Worm (Caenorhabditis elegans) whole organism, L4 larva: ENCODE results near the gene F46C5.1.

Experiments
- D1046.2 ChIP-seq: fragments of 200-800 bp; sonication (Bioruptor generic); IDR thresholded peaks from 2 replicates; pipeline ENCODE4 v1.3.6; 2022; ENCODE audit warnings: missing genetic modification characterization, missing compliant biosample characterization
- F10B5.3 ChIP-seq: sonication (generic microtip); optimal IDR thresholded peaks from 2 replicates; lab custom pipeline; 2016; ENCODE audit warnings: mild to moderate bottlenecking, missing genetic modification characterization, missing compliant biosample characterization
- F37D6.2 ChIP-seq: sonication (generic microtip); optimal IDR thresholded peaks from 2 replicates; lab custom pipeline; 2016; ENCODE audit warnings: mild to moderate bottlenecking, missing genetic modification characterization, missing compliant biosample characterization
- F44E2.7 ChIP-seq: fragments of 200-800 bp; sonication (Bioruptor generic); IDR thresholded peaks from 2 replicates; pipeline ENCODE4 v2.1.2; 2022; ENCODE audit warnings: missing genetic modification characterization, missing compliant biosample characterization
- T26A8.4 ChIP-seq: fragments of 200-800 bp; sonication (Bioruptor generic); IDR thresholded peaks from 2 replicates; pipeline ENCODE4 v1.3.6; 2022; ENCODE audit warnings: missing genetic modification characterization, missing compliant biosample characterization
- Y105C5A.15 ChIP-seq: fragments of 200-800 bp; sonication (Bioruptor generic); IDR thresholded peaks from 2 replicates; pipeline ENCODE4 v1.3.6; 2022; ENCODE audit warnings: missing genetic modification characterization, missing compliant biosample characterization
- Y48G9A.11 ChIP-seq: fragments of 200-800 bp; sonication (Bioruptor generic); IDR thresholded peaks from 2 replicates; pipeline ENCODE4 v1.3.6; 2022; ENCODE audit warnings: missing genetic modification reagents, missing genetic modification characterization, missing compliant biosample characterization
- ZK337.2 ChIP-seq: fragments of 200-800 bp; sonication (Bioruptor generic); IDR thresholded peaks from 2 replicates; pipeline ENCODE4 v1.3.6; 2022; ENCODE audit warnings: missing genetic modification reagents, missing genetic modification characterization, missing compliant biosample characterization
- aha-1 ChIP-seq: fragments of 150-350 bp; peaks from one replicate; lab custom pipeline; 2014; ENCODE audit warnings: missing biosample characterization, missing genetic modification characterization
- ama-1 ChIP-seq: fragments of 150-350 bp; optimal IDR thresholded peaks from 2 replicates; lab custom pipeline; 2014; ENCODE audit warnings: inconsistent platforms, mixed read lengths
- ceh-20 ChIP-seq: fragments of 200-800 bp; sonication (Bioruptor generic); IDR thresholded peaks from 2 replicates; pipeline ENCODE4 v1.3.6; 2022; ENCODE audit warnings: missing genetic modification reagents, missing genetic modification characterization, missing compliant biosample characterization
- ceh-32 ChIP-seq: sonication (generic microtip); optimal IDR thresholded peaks from 2 replicates; lab custom pipeline; 2016; ENCODE audit warnings: mild to moderate bottlenecking, missing genetic modification characterization, missing compliant biosample characterization; ENCODE audit not compliant: poor library complexity
- ceh-82 ChIP-seq: sonication (generic microtip); optimal IDR thresholded peaks from 2 replicates; lab custom pipeline; 2017; ENCODE audit warnings: missing biosample characterization, missing genetic modification characterization
- ces-1 ChIP-seq: fragments of 150-350 bp; sonication (generic microtip); optimal IDR thresholded peaks from 4 replicates; lab custom pipeline; 2014; ENCODE audit warnings: missing biosample characterization, missing genetic modification reagents, missing genetic modification characterization
- cey-2 ChIP-seq: sonication (generic microtip); optimal IDR thresholded peaks from 3 replicates; lab custom pipeline; 2017; ENCODE audit warnings: missing genetic modification characterization, mild to moderate bottlenecking, missing compliant biosample characterization, antibody characterized with exemption, borderline replicate concordance; ENCODE audit not compliant: insufficient read depth
- ctbp-1 ChIP-seq: fragments of 200-800 bp; sonication (Bioruptor generic); IDR thresholded peaks from 2 replicates; pipeline ENCODE4 v1.3.6; 2022; ENCODE audit warnings: missing genetic modification reagents, missing genetic modification characterization, missing compliant biosample characterization
- dmd-6 ChIP-seq: fragments of 200-800 bp; sonication (Bioruptor generic); IDR thresholded peaks from 2 replicates; pipeline ENCODE4 v1.3.6; 2022; ENCODE audit warnings: missing genetic modification reagents, missing genetic modification characterization, missing compliant biosample characterization
- dmd-8 ChIP-seq: fragments of 200-800 bp; sonication (Bioruptor generic); IDR thresholded peaks from 2 replicates; pipeline ENCODE4 v1.3.6; 2022; ENCODE audit warnings: missing genetic modification characterization, missing compliant biosample characterization
- dpl-1 ChIP-seq: fragments of 150-350 bp; optimal IDR thresholded peaks from 2 replicates; lab custom pipeline; 2014; ENCODE audit warnings: missing biosample characterization, missing genetic modification reagents, missing genetic modification characterization
- egl-27 ChIP-seq: sonication (generic microtip); optimal IDR thresholded peaks from 3 replicates; lab custom pipeline; 2017; ENCODE audit warnings: missing biosample characterization, missing genetic modification reagents, missing genetic modification characterization
- fkh-10 ChIP-seq: fragments of 150-350 bp; optimal IDR thresholded peaks from 2 replicates; lab custom pipeline; 2014; ENCODE audit warnings: missing biosample characterization, missing genetic modification reagents, missing genetic modification characterization
- gei-8 ChIP-seq: fragments of 200-800 bp; sonication (Bioruptor generic); optimal IDR thresholded peaks from 2 replicates; lab custom pipeline; 2018; ENCODE audit warnings: mild to moderate bottlenecking, missing genetic modification characterization, missing compliant biosample characterization
- hlh-11 ChIP-seq: fragments of 200-800 bp; sonication (Bioruptor generic); optimal IDR thresholded peaks from 2 replicates; lab custom pipeline; 2018; ENCODE audit warnings: mild to moderate bottlenecking, missing genetic modification characterization, missing compliant biosample characterization
- hlh-30 ChIP-seq: sonication (generic microtip); optimal IDR thresholded peaks from 2 replicates; lab custom pipeline; 2017; ENCODE audit warnings: antibody characterized with exemption, mild to moderate bottlenecking, missing genetic modification characterization, missing compliant biosample characterization; ENCODE audit not compliant: insufficient read depth
- jun-1 ChIP-seq: fragments of 150-350 bp; optimal IDR thresholded peaks from 2 replicates; lab custom pipeline; 2014; ENCODE audit warnings: missing biosample characterization, missing genetic modification reagents, missing genetic modification characterization
- lin-13 ChIP-seq: fragments of 150-350 bp; optimal IDR thresholded peaks from 2 replicates; lab custom pipeline; 2014; ENCODE audit warnings: missing biosample characterization, missing genetic modification reagents, missing genetic modification characterization
- lin-29 ChIP-seq: fragments of 200-800 bp; sonication (Bioruptor generic); IDR thresholded peaks from 2 replicates; pipeline ENCODE4 v1.3.6; 2022; ENCODE audit warnings: missing genetic modification reagents, missing genetic modification characterization, missing compliant biosample characterization
- lin-39 ChIP-seq: fragments of 150-350 bp; optimal IDR thresholded peaks from 2 replicates; lab custom pipeline; 2014; ENCODE audit warnings: missing biosample characterization, missing genetic modification reagents, missing genetic modification characterization
- lsy-2 ChIP-seq, 2 experiments: fragments of 150-350 bp in 1 of 2; sonication (generic microtip) in 1 of 2; optimal IDR thresholded peaks; 2 replicates each; lab custom pipeline; 2014 to 2017; ENCODE audit warnings: missing biosample characterization in 2 of 2, missing genetic modification characterization in 2 of 2
- mdl-1 ChIP-seq, 2 experiments: fragments of 150-350 bp in 1 of 2; sonication (generic microtip) in 1 of 2; optimal IDR thresholded peaks; 2 replicates each; lab custom pipeline; 2014 to 2017; ENCODE audit warnings: missing biosample characterization in 2 of 2, missing genetic modification characterization in 2 of 2
- mep-1 ChIP-seq: fragments of 150-350 bp; sonication (generic microtip); optimal IDR thresholded peaks from 3 replicates; lab custom pipeline; 2014; ENCODE audit warnings: missing biosample characterization, missing genetic modification characterization
- mxl-3 ChIP-seq: fragments of 200-800 bp; sonication (Bioruptor generic); optimal IDR thresholded peaks from 2 replicates; lab custom pipeline; 2018; ENCODE audit warnings: mild to moderate bottlenecking, missing genetic modification characterization, missing compliant biosample characterization
- nhr-28 ChIP-seq: fragments of 150-350 bp; optimal IDR thresholded peaks from 2 replicates; lab custom pipeline; 2014; ENCODE audit warnings: missing biosample characterization, missing genetic modification characterization
- nhr-48 ChIP-seq: sonication (generic microtip); optimal IDR thresholded peaks from 2 replicates; lab custom pipeline; 2016; ENCODE audit warnings: mild to moderate bottlenecking, missing genetic modification characterization, missing compliant biosample characterization
- php-3 ChIP-seq: fragments of 200-800 bp; sonication (Bioruptor generic); IDR thresholded peaks from 2 replicates; pipeline ENCODE4 v1.3.6; 2022; ENCODE audit warnings: missing genetic modification reagents, missing genetic modification characterization, missing compliant biosample characterization
- pqm-1 ChIP-seq: sonication (generic microtip); optimal IDR thresholded peaks from 2 replicates; lab custom pipeline; 2017; ENCODE audit warnings: missing biosample characterization, missing genetic modification characterization
- rbr-2 ChIP-seq: sonication (generic microtip); optimal IDR thresholded peaks from 2 replicates; lab custom pipeline; 2016; ENCODE audit warnings: missing genotype, missing genetic modification characterization, missing compliant biosample characterization
- set-16 ChIP-seq: fragments of 200-800 bp; sonication (Bioruptor generic); IDR thresholded peaks from 2 replicates; pipeline ENCODE4 v1.3.6; 2022; ENCODE audit warnings: missing genetic modification reagents, missing genetic modification characterization, missing compliant biosample characterization
- skn-1 ChIP-seq: fragments of 150-350 bp; optimal IDR thresholded peaks from 2 replicates; lab custom pipeline; 2014; ENCODE audit warnings: missing biosample characterization, missing genetic modification characterization
- snpc-1.2 ChIP-seq: fragments of 200-800 bp; sonication (Bioruptor generic); IDR thresholded peaks from 2 replicates; pipeline ENCODE4 v1.3.6; 2022; ENCODE audit warnings: missing genetic modification reagents, missing genetic modification characterization, missing compliant biosample characterization
- spr-1 ChIP-seq: sonication (generic microtip); optimal IDR thresholded peaks from 2 replicates; lab custom pipeline; 2016; ENCODE audit warnings: mild to moderate bottlenecking, missing genetic modification characterization, missing compliant biosample characterization
- spr-3 ChIP-seq: fragments of 200-800 bp; sonication (Bioruptor generic); optimal IDR thresholded peaks from 2 replicates; lab custom pipeline; 2018; ENCODE audit warnings: mild to moderate bottlenecking, missing genetic modification characterization, missing compliant biosample characterization
- tag-97 ChIP-seq: fragments of 200-800 bp; sonication (Bioruptor generic); IDR thresholded peaks from 2 replicates; pipeline ENCODE4 v1.3.6; 2022; ENCODE audit warnings: missing genetic modification characterization, missing compliant biosample characterization
- tra-1 ChIP-seq: fragments of 200-800 bp; sonication (Bioruptor generic); IDR thresholded peaks from 2 replicates; pipeline ENCODE4 v1.3.6; 2022; ENCODE audit warnings: missing genetic modification reagents, missing genetic modification characterization, missing compliant biosample characterization
- unc-62 ChIP-seq, 3 experiments: fragments of 150-350 bp in 1 of 3; sonication (generic microtip); optimal IDR thresholded peaks in 2 of 3; peaks in 1 of 3; 1 replicate in 1 of 3; 2 replicates in 2 of 3; lab custom pipeline; 2014 to 2017; ENCODE audit warnings: missing biosample characterization in 3 of 3, missing genetic modification characterization in 3 of 3, missing genetic modification reagents in 3 of 3, missing genotype in 1 of 3

The F46C5.1 gene

ce11 chrII:8806921-8807320, 14.1 kb downstream of the F46C5.1 start, which contains the start of gene pho-13:
Gene pho-13, minus strand, starts transcription at chrII:8807021.
- peak; percentile 18 for TF ChIP-seq pqm-1
- TF ChIP-seq egl-27 = no peak
- TF ChIP-seq, all 104 proteins: peak for 1

- TF ChIP-seq lin-39 (no peak), fkh-10 (GFP tag; lab: Kevin White, UChicago) (no peak), D1046.2 (GFP tag; lab: Robert Waterston, UW) (no peak), ceh-82 (tag; lab: Kevin White, UChicago) (no peak), Y48G9A.11 (GFP tag; lab: Robert Waterston, UW) (no peak), skn-1 (no peak), lin-29 (GFP tag; lab: Robert Waterston, UW) (no peak), pqm-1 (no peak), spr-3 (GFP tag; lab: Kevin White, UChicago) (no peak), mep-1 (tag; lab: Kevin White, UChicago) (no peak), F10B5.3 (tag; lab: Kevin White, UChicago) (no peak), lin-13 (no peak), ctbp-1 (no peak), F37D6.2 (tag; lab: Kevin White, UChicago) (no peak), hlh-30 (tag; lab: Kevin White, UChicago) (no peak), Y105C5A.15 (no peak), F44E2.7 (GFP tag; lab: Robert Waterston, UW) (no peak), spr-1 (tag; lab: Kevin White, UChicago) (no peak), gei-8 (GFP tag; lab: Kevin White, UChicago) (no peak), ceh-32 (tag; lab: Kevin White, UChicago) (no peak)
These were observed 20.2 kb downstream of the F46C5.1 start, which contains the start of gene appg-2 for ce11 chrII:8800830-8801229. Gene appg-2, plus strand, starts transcription at chrII:8801130.

DNA sequence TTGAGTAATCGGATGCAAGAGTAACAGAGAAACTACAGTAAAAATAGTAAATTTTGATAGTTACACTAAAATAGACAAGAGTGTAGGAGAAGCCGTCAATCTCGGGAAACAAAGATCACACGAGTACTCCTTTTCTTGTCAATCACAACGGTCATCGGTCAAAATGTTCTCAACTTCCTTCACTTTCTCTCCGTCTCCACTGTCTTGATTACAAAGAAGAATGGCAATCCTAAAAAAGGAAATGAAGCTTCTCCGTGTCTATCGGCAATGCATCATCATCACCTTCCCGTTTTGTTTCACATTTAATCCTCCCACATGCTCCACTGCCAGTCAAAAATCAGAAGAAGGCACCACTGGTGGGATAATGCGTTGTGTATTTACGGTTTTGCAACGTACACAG, 21.3 kb downstream of the F46C5.1 start:
- TF ChIP-seq ceh-32 (tag; lab: Kevin White, UChicago) (no peak), dmd-6 (GFP tag; lab: Robert Waterston, UW) (peak; percentile 42)

DNA sequence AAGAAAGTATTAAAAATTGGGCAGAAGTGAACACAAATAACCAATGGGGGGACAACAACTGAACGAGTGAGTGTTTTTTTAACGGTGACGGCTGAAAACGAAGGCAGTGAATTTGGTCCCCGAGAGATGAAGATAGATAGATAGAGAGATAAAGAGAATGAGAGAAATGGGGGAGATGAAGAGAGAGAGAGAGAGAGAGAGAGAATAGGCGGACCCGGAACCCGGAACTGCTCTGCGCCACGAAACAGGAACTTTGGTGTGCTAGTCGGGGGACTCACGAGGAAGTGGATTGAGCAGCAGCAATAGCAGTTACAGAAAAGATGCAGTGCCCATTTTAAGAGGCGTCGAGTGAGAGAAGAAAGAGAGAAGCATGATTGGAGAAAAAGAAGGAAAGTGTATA, 24.6 kb downstream of the F46C5.1 start:
- TF ChIP-seq ZK337.2 (GFP tag; lab: Robert Waterston, UW) (0 out of 2 replicates have a peak, but pooled peaks have one; percentile 35), hlh-30 (tag; lab: Kevin White, UChicago) (peak; percentile 67), set-16 (GFP tag; lab: Robert Waterston, UW) (peak; percentile 57; the same call in 1 of the 2 replicates), tag-97 (peak; percentile 98), cey-2 (tag; lab: Kevin White, UChicago) (no peak), tra-1 (GFP tag; lab: Robert Waterston, UW) (0 out of 2 replicates have a peak, but pooled peaks have one; percentile 30), jun-1 (tag; lab: Kevin White, UChicago) (no peak), ceh-32 (tag; lab: Kevin White, UChicago) (peak; percentile 6), ama-1 (lab: Kevin White, UChicago) (no peak), lsy-2 (tag; optimal IDR thresholded peaks at IDR 0.05; lab: Kevin White, UChicago) (peak; percentile 50 to 74), unc-62 (GFP tag; optimal IDR thresholded peaks at IDR 0.05 in 1 of 2; lab: Kevin White, UChicago) (peak in 1 of 2 experiments; percentile 88), unc-62 (tag; optimal IDR thresholded peaks at IDR 0.05; lab: Kevin White, UChicago) (no peak), mep-1 (tag; lab: Kevin White, UChicago) (peak; percentile 77), egl-27 (no peak), hlh-11 (tag; lab: Kevin White, UChicago) (peak; percentile 57), rbr-2 (tag; lab: Kevin White, UChicago) (peak; percentile 88), aha-1 (tag; lab: Kevin White, UChicago) (peak; percentile 41), ceh-20 (GFP tag; lab: Robert Waterston, UW) (peak; percentile 72; the same call in 1 of the 2 replicates), dpl-1 (GFP tag; lab: Kevin White, UChicago) (no peak), mdl-1 (tag; optimal IDR thresholded peaks at IDR 0.05; lab: Kevin White, UChicago) (peak; percentile 3 to 76), ces-1 (peak; percentile 25), mxl-3 (GFP tag; lab: Kevin White, UChicago) (no peak), dmd-8 (0 out of 2 replicates have a peak, but pooled peaks have one; percentile 55), nhr-28 (tag; lab: Kevin White, UChicago) (no peak), php-3 (GFP tag; lab: Robert Waterston, UW) (no peak), T26A8.4 (GFP tag; lab: Robert Waterston, UW) (no peak), nhr-48 (tag; lab: Kevin White, UChicago) (peak; percentile 54), snpc-1.2 (GFP tag; lab: Robert Waterston, UW) (no peak), F37D6.2 (tag; lab: Kevin White, UChicago) (peak; percentile 59), fkh-10 (GFP tag; lab: Kevin White, UChicago) (peak; percentile 96)
